Fruit fly (Drosophila melanogaster): Measurements from ENCODE around the gene CG17572.

dm6 chr2L:19111729-19112128 is 37.8 kb upstream of the CG17572 start:
- TF ChIP-seq psq (optimal IDR thresholded peaks at IDR 0.05) (no peak), ttk (optimal IDR thresholded peaks at IDR 0.05) (no peak), Sin3A (optimal IDR thresholded peaks at IDR 0.05) (no peak), h (optimal IDR thresholded peaks at IDR 0.05) (no peak), insv (optimal IDR thresholded peaks at IDR 0.05) (no peak)

Measured in Kc167 (cell line).